Fruit fly (Drosophila melanogaster) whole organism, larva: Measurements from ENCODE around the gene CG18258.

Experiments used
- noc ChIP-seq: fragments of 200-800 bp; sonication (Bioruptor generic); optimal IDR thresholded peaks from 3 replicates; lab custom pipeline; 2019; ENCODE audit warnings: missing biosample characterization, mild to moderate bottlenecking, missing genetic modification characterization, moderate library complexity

CG18258 gene

DNA sequence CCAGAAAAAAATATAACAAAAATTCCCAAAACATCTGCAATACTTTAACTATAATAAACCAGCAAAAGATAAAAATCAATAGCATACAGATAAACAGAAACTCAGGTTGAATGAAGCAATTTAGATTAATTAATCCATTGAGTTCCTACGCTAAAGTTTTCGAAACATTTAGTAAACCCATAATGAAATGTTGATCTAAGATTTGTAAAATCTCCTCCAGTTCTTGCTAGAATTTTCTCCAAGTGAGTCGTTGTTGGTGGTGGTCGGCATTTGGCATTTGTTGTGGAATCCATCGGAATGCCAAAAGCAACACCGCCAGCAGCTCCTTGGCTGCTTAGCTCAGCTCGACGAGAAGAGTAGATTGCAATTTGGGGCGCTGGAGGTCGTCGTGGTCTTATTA is 23.9 kb upstream of the CG18258 start:
- TF ChIP-seq noc, result no peak

DNA sequence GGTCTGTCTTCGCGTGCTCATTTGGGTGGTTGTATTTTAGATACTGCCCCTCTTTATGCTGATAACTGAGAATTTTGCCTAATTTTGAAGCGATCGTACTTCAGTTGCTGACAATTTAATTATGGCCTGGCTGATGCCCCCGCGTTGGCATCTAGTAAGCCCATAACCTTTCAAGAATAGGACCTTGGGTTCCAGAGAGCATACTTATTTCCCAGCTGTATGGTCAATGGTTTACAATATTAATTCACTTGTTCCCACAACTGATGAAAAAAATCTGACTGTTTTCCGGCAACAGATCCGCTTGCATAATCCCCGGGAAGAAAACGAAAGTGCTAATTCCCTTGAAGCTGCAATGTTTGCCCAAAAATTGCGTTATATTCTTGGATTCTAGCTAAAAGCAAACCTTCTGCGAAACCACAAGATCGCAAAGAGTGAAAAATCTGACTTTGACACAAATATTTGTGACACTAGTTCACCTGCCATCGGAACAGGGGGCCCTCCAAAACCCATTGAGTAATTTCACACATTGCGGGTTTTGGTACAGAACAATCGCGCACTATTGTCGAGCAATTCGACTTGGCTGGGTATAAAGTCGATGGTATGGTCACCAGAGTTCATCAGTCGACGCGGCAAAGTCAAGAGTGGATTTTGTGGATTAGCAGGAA is 9.5 kb upstream of the CG18258 start, which contains the start of the genes TTLL1A and CG5070:
TTLL1A (minus strand) TSS at position 101 of the 665 bp plus-strand sequence.
CG5070 (plus strand) TSS at position 615 of the 665 bp plus-strand sequence.
- TF ChIP-seq noc, result no peak

DNA sequence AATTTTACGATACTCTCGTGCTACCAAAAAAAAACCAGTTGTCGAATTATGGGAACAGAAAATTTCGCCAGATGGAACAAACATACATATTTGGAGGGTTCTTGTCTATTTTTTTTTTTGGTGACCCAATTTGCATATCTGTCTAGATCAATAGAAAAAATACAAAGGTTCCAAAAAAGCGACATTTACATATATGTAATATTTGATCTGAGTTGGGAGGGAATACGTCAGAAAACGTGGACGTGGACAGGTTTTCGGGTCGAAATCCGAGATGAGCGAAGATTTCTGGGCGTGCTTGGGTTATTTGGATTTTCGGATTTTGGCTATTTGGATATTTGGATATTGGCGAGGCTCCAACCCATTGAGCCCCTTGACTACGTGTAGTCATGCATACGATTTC is 7.1 kb upstream of the CG18258 start:
- no peak for TF ChIP-seq noc

DNA sequence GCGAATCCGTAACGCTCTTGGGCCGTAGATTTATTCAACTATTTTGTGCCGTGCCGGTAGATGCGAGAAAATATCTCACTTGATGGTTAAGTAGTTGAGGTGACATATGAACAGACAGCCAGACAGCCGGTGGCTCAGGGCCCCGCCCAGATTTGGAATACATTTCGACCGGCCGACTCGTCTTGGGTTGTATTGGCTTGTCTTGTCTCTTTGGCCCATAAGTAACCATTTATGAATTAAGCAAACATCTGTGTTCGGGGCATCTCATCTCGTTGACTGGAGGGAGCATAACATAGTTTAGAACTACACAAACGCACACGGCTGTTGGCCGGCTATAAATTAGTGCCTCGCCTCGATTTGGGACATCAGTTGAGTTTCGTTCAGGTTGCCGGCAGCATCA is 6.1 kb upstream of the CG18258 start, which contains the start of gene CG32564:
CG32564 (plus strand) TSS at position 362 of the 400 bp plus-strand sequence.
- TF ChIP-seq noc, result no peak

DNA sequence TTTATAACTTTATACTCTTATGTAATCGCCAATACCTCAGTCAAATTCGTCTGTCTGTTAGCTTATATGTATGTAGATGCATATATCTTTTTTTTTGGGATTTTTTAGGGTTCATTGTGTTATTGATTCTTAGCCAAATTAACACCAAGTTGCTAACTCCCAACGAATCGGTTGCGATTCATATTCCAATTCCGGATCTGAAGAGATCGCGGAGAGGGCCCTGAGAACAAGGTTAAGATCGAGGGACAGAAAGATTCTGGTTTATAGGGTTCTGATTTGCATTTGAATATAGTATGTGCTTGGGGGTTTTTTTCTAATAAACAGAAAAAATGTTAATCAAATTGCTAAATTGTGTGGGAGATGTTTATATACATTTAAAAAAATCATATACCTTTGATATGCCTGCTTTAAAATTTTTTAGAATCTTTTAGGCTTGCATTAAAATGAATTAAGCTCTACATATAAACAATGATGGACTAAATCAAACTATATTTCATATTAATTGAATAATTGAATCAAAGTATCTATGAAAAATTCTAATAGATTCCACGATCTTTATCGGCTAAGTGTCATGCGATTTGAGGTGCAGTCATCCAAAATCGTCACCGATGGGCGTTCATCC is 4.1 kb upstream of the CG18258 start, which contains the start of gene CG32563:
CG32563 (plus strand) TSS at position 572 of the 622 bp plus-strand sequence.
- no peak for TF ChIP-seq noc

DNA sequence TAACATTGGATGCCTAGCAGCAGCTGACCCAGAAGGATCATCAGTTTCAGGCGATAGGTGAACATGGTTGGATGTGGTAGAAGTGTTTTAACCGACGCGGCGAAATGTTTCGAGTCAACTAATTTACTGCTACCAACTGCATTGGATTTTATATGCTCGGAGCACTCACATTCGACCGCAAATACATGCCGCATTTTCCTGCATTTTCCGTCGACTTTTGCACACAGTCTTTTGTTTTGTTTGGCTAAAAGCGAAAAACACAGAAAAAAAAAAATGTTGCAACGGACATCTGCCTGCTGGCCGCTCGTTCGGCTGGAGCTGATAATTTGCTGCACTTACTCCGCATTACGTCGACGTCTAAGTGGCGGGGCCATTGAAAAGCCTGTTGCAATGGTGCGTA is 2.2 kb upstream of the CG18258 start, which contains the start of gene CG12995:
CG12995 (minus strand) TSS at position 101 of the 400 bp plus-strand sequence.
- no peak for TF ChIP-seq noc

DNA sequence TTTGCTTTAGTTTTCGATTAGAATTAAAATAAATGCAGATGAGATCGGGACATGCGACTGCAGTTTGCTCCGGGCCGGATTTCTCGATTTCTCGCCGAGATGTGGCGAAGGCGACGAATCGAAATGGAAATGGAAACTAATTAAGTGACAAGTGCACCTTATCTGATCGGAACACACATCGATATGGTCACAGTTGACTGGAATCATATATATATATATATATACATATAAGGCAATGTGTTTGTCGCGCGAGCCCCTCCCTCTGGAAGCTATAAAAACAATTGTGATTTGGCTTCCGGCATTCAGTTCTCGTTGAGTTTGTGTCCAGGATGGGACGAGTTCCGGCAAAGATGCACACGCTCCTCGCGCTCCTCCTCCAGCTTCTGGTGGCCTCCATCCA is 2.9 kb downstream of the CG18258 start, which contains the start of gene CG5162:
CG5162 (plus strand) TSS at position 301 of the 400 bp plus-strand sequence.
- no peak for TF ChIP-seq noc

DNA sequence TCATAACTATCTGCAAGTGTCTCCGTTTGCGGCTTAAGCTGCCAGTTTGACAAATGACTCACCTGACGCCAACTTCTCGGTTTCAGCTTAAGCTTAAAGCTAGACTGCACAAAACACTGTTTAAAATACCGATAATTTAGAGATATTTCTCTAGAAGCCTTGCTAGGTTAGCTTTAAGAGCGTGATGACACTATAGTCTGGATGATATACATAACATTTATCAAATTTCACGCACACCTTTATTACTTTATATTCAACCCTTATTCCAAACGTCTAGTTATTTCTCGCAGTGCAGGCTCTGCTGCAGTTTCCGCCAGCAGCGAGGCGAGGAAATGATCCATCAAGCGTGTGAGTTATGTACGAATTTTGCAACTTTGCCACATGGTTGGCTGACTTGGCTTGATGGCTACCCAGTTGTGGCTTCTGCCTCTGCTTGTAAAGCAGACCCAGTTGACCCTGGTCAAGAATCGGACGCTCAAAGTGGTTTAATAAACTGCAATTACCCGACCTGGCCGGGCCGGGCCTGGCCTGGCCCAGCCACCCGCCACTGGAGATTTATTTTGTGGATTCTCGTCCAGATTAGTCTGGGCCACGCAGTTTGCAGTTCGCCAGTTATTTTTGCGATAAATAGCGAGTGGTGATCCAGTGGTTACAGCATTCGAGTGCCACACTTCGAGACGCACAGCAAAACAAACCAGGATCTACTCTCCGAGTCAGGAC is 6.3 kb downstream of the CG18258 start, which contains the start of gene CG12998:
CG12998 (plus strand) TSS at position 436 of the 720 bp plus-strand sequence.
- no peak for TF ChIP-seq noc

DNA sequence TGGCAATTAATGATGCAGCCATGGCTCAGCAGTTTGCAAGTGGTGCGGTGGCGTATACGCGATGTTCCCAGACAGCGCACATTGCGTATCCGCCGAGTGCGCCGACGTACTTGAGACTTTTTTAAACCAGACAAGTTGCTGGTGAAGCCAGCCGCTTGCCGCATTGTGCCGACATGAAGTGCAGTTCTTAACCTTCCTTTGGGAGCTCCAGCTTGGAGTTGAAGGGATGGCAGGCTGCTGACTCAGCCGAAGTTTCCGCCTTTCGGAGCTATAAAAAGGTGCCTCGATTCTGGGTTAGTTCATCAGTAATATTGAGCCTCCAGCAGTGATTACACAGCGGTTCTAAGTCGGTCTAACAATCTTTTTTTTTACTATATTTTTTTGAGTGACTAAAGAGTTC is 9.0 kb downstream of the CG18258 start, which contains the start of gene CG5172:
CG5172 (plus strand) TSS at position 301 of the 400 bp plus-strand sequence.
- no peak for TF ChIP-seq noc

DNA sequence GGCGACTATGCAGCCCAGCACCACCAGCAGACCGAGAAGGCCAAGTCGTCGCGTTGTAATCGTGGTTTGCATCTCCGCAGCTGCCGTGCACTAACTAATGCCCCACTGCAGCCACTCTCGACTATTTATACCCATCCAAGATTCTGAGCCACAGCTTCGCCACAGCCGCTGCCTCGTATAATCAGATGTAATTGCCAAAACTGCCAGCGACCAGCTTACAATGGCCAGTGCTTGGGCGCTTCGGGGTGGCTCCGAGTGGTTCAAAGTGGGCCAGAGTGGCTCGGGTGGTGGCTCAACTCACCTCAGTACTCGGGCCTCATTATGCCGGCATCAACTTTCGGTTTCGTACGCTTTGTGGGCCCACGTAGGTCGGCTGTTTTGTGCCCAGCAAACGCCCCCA is 11.6 kb downstream of the CG18258 start, which contains the start of gene CG34327:
CG34327 (minus strand) TSS at position 101 of the 400 bp plus-strand sequence.
- TF ChIP-seq noc, result no peak

DNA sequence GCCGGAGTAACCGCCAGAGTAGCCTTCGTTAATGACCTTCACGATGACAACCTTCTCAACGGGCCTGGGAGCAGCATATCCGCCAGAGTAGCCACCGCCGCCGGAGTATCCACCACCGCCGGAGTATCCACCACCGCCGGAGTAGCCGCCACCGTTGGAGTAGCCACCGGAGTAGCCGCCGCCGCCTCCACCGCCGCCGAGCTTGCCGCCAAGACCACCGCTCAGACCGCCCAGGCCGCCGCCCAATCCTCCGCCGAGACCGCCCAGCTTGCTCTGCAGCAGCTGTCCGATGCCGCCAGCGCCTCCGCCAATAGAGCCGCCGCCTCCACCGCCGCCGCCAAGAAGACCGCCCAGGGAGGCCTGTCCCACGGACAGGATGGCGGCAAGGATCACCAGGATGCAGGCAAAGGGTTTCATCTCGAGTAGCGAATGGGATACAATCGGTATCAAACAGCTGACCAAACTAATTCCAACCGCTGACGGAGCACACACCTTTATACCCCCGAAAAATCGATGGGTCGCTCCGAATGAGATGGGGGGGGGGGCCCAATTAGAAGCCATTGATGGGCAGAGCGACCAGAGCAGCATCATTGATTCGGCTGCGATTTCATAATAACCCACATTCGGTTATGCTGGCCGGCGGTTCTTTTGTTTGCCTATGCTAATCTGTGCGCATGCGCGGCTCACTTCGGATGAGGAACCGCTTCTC is 14.0 kb downstream of the CG18258 start:
- no peak for TF ChIP-seq noc

DNA sequence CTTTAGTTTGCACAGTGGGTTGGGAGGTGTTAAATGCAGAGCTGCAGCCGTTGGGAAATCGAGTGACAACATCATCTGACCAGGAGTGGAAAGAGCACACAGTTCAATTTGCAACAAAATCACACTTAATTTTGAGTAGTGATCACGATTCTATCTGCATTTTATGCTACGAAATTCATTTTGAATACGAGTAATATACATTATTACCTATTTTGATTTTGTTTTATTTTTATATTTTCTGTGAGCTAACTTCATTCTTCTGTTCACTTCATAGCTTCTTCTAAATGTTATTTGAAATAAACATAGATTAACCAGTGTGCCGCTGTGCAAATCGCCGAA is 14.5 kb downstream of the CG18258 start, which contains the start of gene CG10598:
CG10598 (minus strand) TSS at position 187 of the 339 bp plus-strand sequence.
- TF ChIP-seq noc, result peak; percentile 9

DNA sequence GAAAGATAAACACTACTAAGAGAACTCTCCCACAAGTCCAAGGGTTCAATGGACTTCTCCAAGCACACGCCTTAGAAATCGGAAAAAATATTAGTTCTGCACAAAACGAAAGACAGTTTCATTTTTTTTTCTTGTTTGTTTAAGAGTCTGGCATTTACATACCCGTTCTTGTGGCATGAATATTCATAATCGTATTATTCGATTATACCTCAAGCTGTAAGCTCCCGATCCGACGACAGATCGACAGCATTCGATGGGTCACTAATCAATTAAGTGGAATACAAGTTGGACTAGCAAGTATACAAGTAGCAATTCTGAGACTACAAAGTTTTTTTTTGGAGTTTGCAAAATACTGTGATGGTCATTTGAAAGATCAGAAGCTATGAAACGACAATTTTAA is 15.4 kb downstream of the CG18258 start:
- TF ChIP-seq noc, result no peak

DNA sequence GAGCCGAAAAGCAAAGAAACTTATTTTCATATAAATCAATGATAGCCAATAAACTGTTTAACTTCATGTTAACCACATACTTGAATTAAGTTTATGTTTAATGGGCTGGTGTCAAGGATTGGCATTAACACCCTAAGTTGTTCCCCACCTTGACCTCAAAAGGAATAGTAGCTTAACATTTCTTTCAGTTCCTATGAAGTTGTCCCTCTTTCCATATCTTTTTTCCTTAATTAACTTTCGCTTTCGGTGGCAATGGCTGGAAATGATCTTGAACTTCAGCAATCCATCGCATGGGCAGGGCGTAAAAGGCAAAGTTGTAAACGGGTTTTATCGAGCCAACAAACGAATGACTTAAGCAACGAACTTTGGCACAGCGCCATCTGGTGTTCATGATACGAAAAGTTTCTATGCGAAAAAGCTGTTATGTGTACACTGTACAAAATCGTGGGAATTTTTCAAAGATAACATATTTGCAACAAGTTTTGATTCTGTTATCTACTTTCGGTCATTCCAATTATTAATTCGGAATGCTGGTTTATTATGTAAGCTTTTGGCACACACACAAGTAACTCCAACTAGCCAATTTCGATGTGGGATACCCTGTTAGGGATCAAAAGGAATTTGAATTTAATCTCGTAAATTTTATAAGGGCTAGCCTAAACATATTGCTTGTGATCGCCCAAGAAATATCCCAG is 17.5 kb downstream of the CG18258 start:
- TF ChIP-seq noc, result no peak

DNA sequence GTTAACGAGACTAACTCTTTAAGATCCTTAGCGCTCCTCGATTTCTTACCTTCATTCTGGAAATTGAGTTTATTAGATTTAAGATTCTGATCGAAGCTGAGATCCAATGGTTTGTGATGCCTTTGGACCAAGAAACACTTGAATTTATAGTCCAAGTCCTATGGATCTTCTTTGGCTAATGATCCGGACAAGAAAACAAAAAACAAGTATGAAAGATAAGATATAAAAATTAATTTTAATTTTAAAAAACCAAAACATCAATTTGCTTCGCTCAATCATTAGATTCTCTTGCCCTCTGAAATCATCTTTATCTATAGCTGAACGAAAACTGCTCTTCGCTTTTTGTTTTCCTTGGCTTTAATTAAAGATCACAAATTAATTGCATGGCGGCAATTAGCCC is 18.8 kb downstream of the CG18258 start, which contains the start of gene CG10597:
CG10597 (minus strand) TSS at position 101 of the 400 bp plus-strand sequence.
- TF ChIP-seq noc, result no peak
